Fruit fly (Drosophila melanogaster): ENCODE measurements around the gene SdhAL.

The SdhAL gene

dm6 chr3L:11896756-11897155 lies 27.8 kb downstream of the SdhAL start (continued):
- TF ChIP-seq Hmr (GFP tag; optimal IDR thresholded peaks at IDR 0.05), result peak; percentile 35
- no peak for TF ChIP-seq CG13424 (tag; optimal IDR thresholded peaks at IDR 0.05)
- TF ChIP-seq BtbVII (GFP tag; optimal IDR thresholded peaks at IDR 0.05), result no peak
- TF ChIP-seq ttk (GFP tag; IDR thresholded peaks at IDR 0.05), result no peak
- no peak for TF ChIP-seq Hand (GFP tag; optimal IDR thresholded peaks at IDR 0.05)
- TF ChIP-seq CG18476 (GFP tag; optimal IDR thresholded peaks at IDR 0.05), result no peak
- TF ChIP-seq Ptx1 (GFP tag; IDR thresholded peaks at IDR 0.05), result peak; percentile 52; the same call in 1 of the 2 replicates
- no peak for TF ChIP-seq CG3407 (GFP tag; optimal IDR thresholded peaks at IDR 0.05)
- TF ChIP-seq gt (GFP tag; IDR thresholded peaks at IDR 0.05), result no peak
- TF ChIP-seq org-1 (GFP tag; optimal IDR thresholded peaks at IDR 0.05), result no peak
- TF ChIP-seq onecut (GFP tag; IDR thresholded peaks at IDR 0.05), result no peak
- no peak for TF ChIP-seq aop (GFP tag; IDR thresholded peaks at IDR 0.05)
- TF ChIP-seq crol (GFP tag; IDR thresholded peaks at IDR 0.05), result no peak
- no peak for TF ChIP-seq fu2 (GFP tag; optimal IDR thresholded peaks at IDR 0.05)
- peak; percentile 10 for TF ChIP-seq trem (tag; optimal IDR thresholded peaks at IDR 0.05)
- no peak for TF ChIP-seq wdn (GFP tag; IDR thresholded peaks at IDR 0.05)
- TF ChIP-seq CG12659 (GFP tag; optimal IDR thresholded peaks at IDR 0.05), result no peak
- no peak for TF ChIP-seq prd (optimal IDR thresholded peaks at IDR 0.05)
- no peak; the same call in 2 of the 3 replicates for TF ChIP-seq prd (GFP tag; IDR thresholded peaks at IDR 0.05)
- TF ChIP-seq Fer1 (GFP tag; optimal IDR thresholded peaks at IDR 0.05), result peak; percentile 29
- no peak for TF ChIP-seq dan (GFP tag; IDR thresholded peaks at IDR 0.05)
- peak; percentile 58 for TF ChIP-seq lab (GFP tag; optimal IDR thresholded peaks at IDR 0.05)
- TF ChIP-seq twi (tag; optimal IDR thresholded peaks at IDR 0.05), result no peak
- TF ChIP-seq NFAT (GFP tag; IDR thresholded peaks at IDR 0.05), result no peak
- peak; percentile 2 for TF ChIP-seq CG15269 (tag; optimal IDR thresholded peaks at IDR 0.05)
- no peak for TF ChIP-seq CG10209 (GFP tag; optimal IDR thresholded peaks at IDR 0.05)
- peak in 1 of 2 experiments; percentile 5 for TF ChIP-seq Hr51 (GFP tag; optimal IDR thresholded peaks at IDR 0.05)
- TF ChIP-seq CG30403 (GFP tag; optimal IDR thresholded peaks at IDR 0.05), result no peak
- no peak for TF ChIP-seq CG17612 (GFP tag; IDR thresholded peaks at IDR 0.05)
- TF ChIP-seq CG31441 (GFP tag; IDR thresholded peaks at IDR 0.05), result peak; percentile 36; the same call in 1 of the 2 replicates
- TF ChIP-seq Hr3 (GFP tag; optimal IDR thresholded peaks at IDR 0.05), result no peak
- TF ChIP-seq B-H2 (GFP tag; optimal IDR thresholded peaks at IDR 0.05), result no peak
- TF ChIP-seq Xbp1 (GFP tag; optimal IDR thresholded peaks at IDR 0.05), result no peak
- no peak for TF ChIP-seq cato (GFP tag; optimal IDR thresholded peaks at IDR 0.05; ENCODE audit: borderline replicate concordance)
- TF ChIP-seq jing (GFP tag; optimal IDR thresholded peaks at IDR 0.05), result no peak
- peak; percentile 60 for TF ChIP-seq Ets65A (GFP tag)
- no peak for TF ChIP-seq CG3065 (GFP tag; optimal IDR thresholded peaks at IDR 0.05)
- TF ChIP-seq dmrt11E (tag; optimal IDR thresholded peaks at IDR 0.05), result no peak
- no peak for TF ChIP-seq CG3163 (GFP tag; optimal IDR thresholded peaks at IDR 0.05)
- no peak for TF ChIP-seq Atf3 (GFP tag; optimal IDR thresholded peaks at IDR 0.05)
- TF ChIP-seq Optix (GFP tag; IDR thresholded peaks at IDR 0.05), result no peak
- no peak for TF ChIP-seq Spps (tag; optimal IDR thresholded peaks at IDR 0.05)
- TF ChIP-seq CG17186 (GFP tag; optimal IDR thresholded peaks at IDR 0.05), result no peak
- no peak; the same call in 1 of the 2 replicates for TF ChIP-seq CG32532 (GFP tag; IDR thresholded peaks at IDR 0.05)
- no peak for TF ChIP-seq Ravus (GFP tag; IDR thresholded peaks at IDR 0.05)
- no peak for TF ChIP-seq gsb-n (tag; optimal IDR thresholded peaks at IDR 0.05)
- no peak for TF ChIP-seq Asciz (GFP tag; optimal IDR thresholded peaks at IDR 0.05)
- no peak for TF ChIP-seq CG17328 (GFP tag; IDR thresholded peaks at IDR 0.05)
- 0 out of 2 replicates have a peak, but pooled peaks have one; percentile 15 for TF ChIP-seq ssp (GFP tag; IDR thresholded peaks at IDR 0.05)
- TF ChIP-seq Hmx (GFP tag; optimal IDR thresholded peaks at IDR 0.05), result no peak
- TF ChIP-seq CG6689 (GFP tag; IDR thresholded peaks at IDR 0.05), result no peak
- no peak for TF ChIP-seq CG16863 (GFP tag; optimal IDR thresholded peaks at IDR 0.05)
- no peak for TF ChIP-seq HLH54F (GFP tag; optimal IDR thresholded peaks at IDR 0.05)

Measured in whole organism, embryonic.